Worm (Caenorhabditis elegans) whole organism, mixed stage, embryonic: Measurements from ENCODE around the gene F20D12.7.
A peak's percentile ranks its signal among the peaks of the same experiment; 100 is the strongest.

Experiments
- blmp-1 ChIP-seq: fragments of 150-350 bp; optimal IDR thresholded peaks from 2 replicates; lab custom pipeline; 2014; ENCODE audit warnings: missing biosample characterization, missing genetic modification characterization
- elt-1 ChIP-seq: sonication (generic microtip); optimal IDR thresholded peaks from 2 replicates; lab custom pipeline; 2017; ENCODE audit warnings: missing genetic modification characterization, mild to moderate bottlenecking, missing compliant biosample characterization, antibody characterized with exemption, moderate library complexity, borderline replicate concordance; ENCODE audit not compliant: insufficient read depth
- lsy-2 ChIP-seq: fragments of 150-350 bp; optimal IDR thresholded peaks from 2 replicates; lab custom pipeline; 2014; ENCODE audit warnings: missing biosample characterization, missing genetic modification characterization
- pha-4 ChIP-seq: fragments of 150-350 bp; optimal IDR thresholded peaks from 2 replicates; lab custom pipeline; 2018; ENCODE audit warnings: missing biosample characterization, missing genetic modification reagents, missing genetic modification characterization
- sem-2 ChIP-seq: fragments of 200-800 bp; sonication (Bioruptor generic); optimal IDR thresholded peaks from 2 replicates; lab custom pipeline; 2018; ENCODE audit warnings: mild to moderate bottlenecking, missing genetic modification characterization, missing compliant biosample characterization
- snpc-4 ChIP-seq: fragments of 150-350 bp; optimal IDR thresholded peaks from 2 replicates; lab custom pipeline; 2014; ENCODE audit warnings: missing biosample characterization, missing genetic modification characterization
- unc-62 ChIP-seq: fragments of 150-350 bp; optimal IDR thresholded peaks from 2 replicates; lab custom pipeline; 2014; ENCODE audit warnings: missing biosample characterization, missing genetic modification reagents, missing genetic modification characterization
- ztf-11 ChIP-seq: fragments of 150-350 bp; optimal IDR thresholded peaks from 2 replicates; lab custom pipeline; 2014; ENCODE audit warnings: missing biosample characterization, missing genetic modification characterization

ce11 chrIV:7983021-7983420 lies 44.3 kb upstream of the F20D12.7 start:
- peak; percentile 71 for TF ChIP-seq elt-1 (tag; lab: Kevin White, UChicago)
- no peak for TF ChIP-seq pha-4
- TF ChIP-seq unc-62 (GFP tag; lab: Kevin White, UChicago): no peak
- no peak for TF ChIP-seq snpc-4 (tag; lab: Kevin White, UChicago)
- TF ChIP-seq ztf-11 (tag; lab: Kevin White, UChicago): no peak
- TF ChIP-seq blmp-1 (tag; lab: Kevin White, UChicago): no peak
- no peak for TF ChIP-seq sem-2 (GFP tag; lab: Kevin White, UChicago)
- TF ChIP-seq lsy-2 (tag; lab: Kevin White, UChicago): no peak
